Worm (Caenorhabditis elegans) whole organism, late embryonic: Measurements from ENCODE around the gene gpa-18.

Experiments
- C08G9.2 ChIP-seq: sonication (generic microtip); optimal IDR thresholded peaks from 2 replicates; lab custom pipeline; 2016; ENCODE audit warnings: mild to moderate bottlenecking, missing genetic modification characterization, moderate library complexity, missing compliant biosample characterization
- T23F11.4 ChIP-seq: fragments of 200-800 bp; sonication (Bioruptor generic); optimal IDR thresholded peaks from 2 replicates; lab custom pipeline; 2018; ENCODE audit warnings: mild to moderate bottlenecking, missing genetic modification characterization, missing compliant biosample characterization
- ahr-1 ChIP-seq: sonication (generic microtip); optimal IDR thresholded peaks from 2 replicates; lab custom pipeline; 2016; ENCODE audit warnings: missing genetic modification characterization, missing compliant biosample characterization
- ceh-14 ChIP-seq: sonication (generic microtip); optimal IDR thresholded peaks from 2 replicates; lab custom pipeline; 2016; ENCODE audit warnings: missing genotype, missing genetic modification characterization, missing compliant biosample characterization
- ceh-18 ChIP-seq: sonication (generic microtip); optimal IDR thresholded peaks from 2 replicates; lab custom pipeline; 2016; ENCODE audit warnings: missing genetic modification characterization, missing compliant biosample characterization
- ceh-19 ChIP-seq: fragments of 200-800 bp; sonication (Bioruptor generic); optimal IDR thresholded peaks from 2 replicates; lab custom pipeline; 2018; ENCODE audit warnings: mild to moderate bottlenecking, missing genetic modification characterization, missing compliant biosample characterization
- ceh-2 ChIP-seq: sonication (generic microtip); optimal IDR thresholded peaks from 2 replicates; lab custom pipeline; 2016; ENCODE audit warnings: missing genotype, missing genetic modification characterization, missing compliant biosample characterization
- ceh-22 ChIP-seq: sonication (generic microtip); optimal IDR thresholded peaks from 2 replicates; lab custom pipeline; 2017; ENCODE audit warnings: missing biosample characterization, missing genetic modification characterization
- ceh-24 ChIP-seq: sonication (generic microtip); optimal IDR thresholded peaks from 2 replicates; lab custom pipeline; 2016; ENCODE audit warnings: mild to moderate bottlenecking, missing genetic modification characterization, missing compliant biosample characterization
- ceh-30 ChIP-seq: fragments of 150-350 bp; optimal IDR thresholded peaks from 2 replicates; lab custom pipeline; 2014; ENCODE audit warnings: missing biosample characterization, missing genetic modification characterization
- ceh-31 ChIP-seq: sonication (generic microtip); optimal IDR thresholded peaks from 2 replicates; lab custom pipeline; 2016; ENCODE audit warnings: missing genetic modification characterization, missing compliant biosample characterization
- ceh-34 ChIP-seq: sonication (generic microtip); optimal IDR thresholded peaks from 2 replicates; lab custom pipeline; 2016; ENCODE audit warnings: mild to moderate bottlenecking, missing genetic modification characterization, missing compliant biosample characterization
- ceh-9 ChIP-seq: sonication (generic microtip); optimal IDR thresholded peaks from 2 replicates; lab custom pipeline; 2016; ENCODE audit warnings: mild to moderate bottlenecking, missing genetic modification characterization, inconsistent platforms, missing compliant biosample characterization
- che-1 ChIP-seq: sonication (generic microtip); optimal IDR thresholded peaks from 2 replicates; lab custom pipeline; 2016; ENCODE audit warnings: mild to moderate bottlenecking, missing genetic modification characterization, missing compliant biosample characterization
- elt-2 ChIP-seq: sonication (generic microtip); optimal IDR thresholded peaks from 2 replicates; lab custom pipeline; 2016; ENCODE audit warnings: missing genetic modification reagents, missing genetic modification characterization, missing compliant biosample characterization
- eyg-1 ChIP-seq: sonication (generic microtip); optimal IDR thresholded peaks from 2 replicates; lab custom pipeline; 2016; ENCODE audit warnings: missing genotype, missing genetic modification characterization, missing compliant biosample characterization
- fkh-6 ChIP-seq: sonication (generic microtip); optimal IDR thresholded peaks from 2 replicates; lab custom pipeline; 2016; ENCODE audit warnings: missing genetic modification characterization, missing compliant biosample characterization
- gmeb-2 ChIP-seq: sonication (generic microtip); optimal IDR thresholded peaks from 2 replicates; lab custom pipeline; 2016; ENCODE audit warnings: missing genetic modification characterization, inconsistent platforms, missing compliant biosample characterization
- hlh-13 ChIP-seq: fragments of 200-800 bp; sonication (Bioruptor generic); optimal IDR thresholded peaks from 2 replicates; lab custom pipeline; 2018; ENCODE audit warnings: mild to moderate bottlenecking, missing genetic modification characterization, missing compliant biosample characterization
- hlh-15 ChIP-seq: sonication (generic microtip); optimal IDR thresholded peaks from 2 replicates; lab custom pipeline; 2016; ENCODE audit warnings: missing genetic modification characterization, missing compliant biosample characterization
- hlh-8 ChIP-seq: sonication (generic microtip); optimal IDR thresholded peaks from 2 replicates; lab custom pipeline; 2016; ENCODE audit warnings: missing genotype, missing genetic modification characterization, missing compliant biosample characterization
- lin-11 ChIP-seq: fragments of 200-800 bp; sonication (Bioruptor generic); optimal IDR thresholded peaks from 2 replicates; lab custom pipeline; 2018; ENCODE audit warnings: mild to moderate bottlenecking, missing genetic modification characterization, missing compliant biosample characterization
- nfya-1 ChIP-seq: sonication (generic microtip); optimal IDR thresholded peaks from 2 replicates; lab custom pipeline; 2017; ENCODE audit warnings: missing genetic modification characterization, mild to moderate bottlenecking, missing compliant biosample characterization, antibody characterized with exemption, moderate library complexity
- nhr-232 ChIP-seq: sonication (generic microtip); optimal IDR thresholded peaks from 2 replicates; lab custom pipeline; 2016; ENCODE audit warnings: missing genetic modification characterization, missing compliant biosample characterization
- odd-2 ChIP-seq: sonication (generic microtip); optimal IDR thresholded peaks from 2 replicates; lab custom pipeline; 2017; ENCODE audit warnings: antibody characterized with exemption, mild to moderate bottlenecking, missing genetic modification characterization, missing compliant biosample characterization
- pag-3 ChIP-seq: sonication (generic microtip); optimal IDR thresholded peaks from 2 replicates; lab custom pipeline; 2016; ENCODE audit warnings: missing compliant biosample characterization, missing genetic modification characterization, borderline replicate concordance
- pha-2 ChIP-seq: sonication (generic microtip); optimal IDR thresholded peaks from 2 replicates; lab custom pipeline; 2017; ENCODE audit warnings: mild to moderate bottlenecking, missing genetic modification characterization, missing compliant biosample characterization
- pha-4 ChIP-seq: fragments of 150-350 bp; optimal IDR thresholded peaks from 2 replicates; lab custom pipeline; 2018; ENCODE audit warnings: missing biosample characterization, missing genetic modification reagents, missing genetic modification characterization
- pqm-1 ChIP-seq: sonication (generic microtip); optimal IDR thresholded peaks from 2 replicates; lab custom pipeline; 2016; ENCODE audit warnings: missing genetic modification characterization, missing compliant biosample characterization
- pros-1 ChIP-seq: fragments of 150-350 bp; optimal IDR thresholded peaks from 2 replicates; lab custom pipeline; 2014; ENCODE audit warnings: missing biosample characterization, missing genetic modification reagents, missing genetic modification characterization
- ref-2 ChIP-seq: sonication (generic microtip); optimal IDR thresholded peaks from 2 replicates; lab custom pipeline; 2016; ENCODE audit warnings: missing genetic modification characterization, missing compliant biosample characterization
- sdc-2 ChIP-seq: sonication (generic microtip); optimal IDR thresholded peaks from 2 replicates; lab custom pipeline; 2016; ENCODE audit warnings: missing genotype, missing genetic modification characterization, missing compliant biosample characterization
- sox-4 ChIP-seq: sonication (generic microtip); optimal IDR thresholded peaks from 2 replicates; lab custom pipeline; 2017; ENCODE audit warnings: mild to moderate bottlenecking, missing genetic modification characterization, inconsistent platforms, missing compliant biosample characterization
- tbx-2 ChIP-seq: sonication (generic microtip); optimal IDR thresholded peaks from 2 replicates; lab custom pipeline; 2016; ENCODE audit warnings: missing genetic modification characterization, missing compliant biosample characterization
- unc-55 ChIP-seq: sonication (generic microtip); optimal IDR thresholded peaks from 2 replicates; lab custom pipeline; 2017; ENCODE audit warnings: missing biosample characterization, missing genetic modification reagents, missing genetic modification characterization
- ztf-16 ChIP-seq: sonication (generic microtip); optimal IDR thresholded peaks from 2 replicates; lab custom pipeline; 2017; ENCODE audit warnings: missing genetic modification characterization, missing compliant biosample characterization

Gene gpa-18

ce11 chrIV:5173032-5173431 is 22.4 kb downstream of the gpa-18 start, which contains the start of gene lam-1:
Gene lam-1 (plus strand): TSS chrIV:5173332.
- no peak for TF ChIP-seq sdc-2 (tag; lab: Kevin White, UChicago)
- TF ChIP-seq pqm-1 (tag; lab: Kevin White, UChicago), result no peak
- TF ChIP-seq elt-2 (tag; lab: Kevin White, UChicago), result no peak
- TF ChIP-seq ceh-31 (tag; lab: Kevin White, UChicago), result no peak
- TF ChIP-seq ceh-24 (tag; lab: Kevin White, UChicago), result no peak
- no peak for TF ChIP-seq ref-2 (tag; lab: Kevin White, UChicago)
- no peak for TF ChIP-seq ceh-14
- no peak for TF ChIP-seq ceh-9 (tag; lab: Kevin White, UChicago)
- no peak for TF ChIP-seq che-1 (tag; lab: Kevin White, UChicago)

- TF ChIP-seq gmeb-2 (no peak), hlh-8 (peak; percentile 95)
These were observed 23.4 kb downstream of the gpa-18 start for ce11 chrIV:5171994-5172528.

ce11 chrIV:5169335-5169734 is 26.1 kb downstream of the gpa-18 start:
- TF ChIP-seq ceh-22 (tag; lab: Kevin White, UChicago), result peak; percentile 7
- TF ChIP-seq hlh-15 (tag; lab: Kevin White, UChicago), result no peak
- no peak for TF ChIP-seq odd-2 (tag; lab: Kevin White, UChicago)
- TF ChIP-seq ceh-9 (tag; lab: Kevin White, UChicago), result no peak
- peak; percentile 14 for TF ChIP-seq elt-2 (tag; lab: Kevin White, UChicago)
- peak; percentile 16 for TF ChIP-seq ref-2 (tag; lab: Kevin White, UChicago)
- TF ChIP-seq pha-2 (tag; lab: Kevin White, UChicago), result no peak
- no peak for TF ChIP-seq ceh-2 (tag; lab: Kevin White, UChicago)
- TF ChIP-seq lin-11, result no peak
- peak; percentile 50 for TF ChIP-seq ceh-18 (tag; lab: Kevin White, UChicago)
- TF ChIP-seq ceh-34, result no peak
- TF ChIP-seq tbx-2 (tag; lab: Kevin White, UChicago), result peak; percentile 12
- TF ChIP-seq nfya-1, result peak; percentile 74
- no peak for TF ChIP-seq hlh-13 (GFP tag; lab: Kevin White, UChicago)
- no peak for TF ChIP-seq eyg-1
- TF ChIP-seq T23F11.4, result no peak
- no peak for TF ChIP-seq che-1 (tag; lab: Kevin White, UChicago)
- TF ChIP-seq pha-4 (tag; lab: Kevin White, UChicago), result no peak
- no peak for TF ChIP-seq pros-1
- TF ChIP-seq ztf-16, result no peak
- peak; percentile 58 for TF ChIP-seq unc-55
- TF ChIP-seq pag-3, result no peak
- no peak for TF ChIP-seq ahr-1
- no peak for TF ChIP-seq C08G9.2 (tag; lab: Kevin White, UChicago)

- no peak for TF ChIP-seq pha-4 (tag; lab: Kevin White, UChicago)
- TF ChIP-seq ceh-18 (tag; lab: Kevin White, UChicago), result no peak
- no peak for TF ChIP-seq ceh-19 (GFP tag; lab: Kevin White, UChicago)
- no peak for TF ChIP-seq nfya-1
- TF ChIP-seq ceh-24 (tag; lab: Kevin White, UChicago), result no peak
- TF ChIP-seq fkh-6 (tag; lab: Kevin White, UChicago), result no peak
- no peak for TF ChIP-seq lin-11
- TF ChIP-seq ceh-30 (tag; lab: Kevin White, UChicago), result no peak
- TF ChIP-seq sdc-2 (tag; lab: Kevin White, UChicago), result no peak
- no peak for TF ChIP-seq nhr-232
- TF ChIP-seq sox-4 (tag; lab: Kevin White, UChicago), result no peak
These were observed 29.4 kb downstream of the gpa-18 start, which contains the start of gene ptp-5.1 for ce11 chrIV:5166030-5166429. Gene ptp-5.1 (plus strand): TSS chrIV:5166330.
